Worm (Caenorhabditis elegans): ENCODE data around the gene fbxb-63.

- TF ChIP-seq ces-1 (GFP tag; optimal IDR thresholded peaks at IDR 0.05): no peak
- TF ChIP-seq daf-19 (GFP tag; conservative IDR thresholded peaks at IDR 0.05): no peak
- TF ChIP-seq zag-1 (tag; optimal IDR thresholded peaks at IDR 0.05): no peak
- no peak for TF ChIP-seq ztf-11 (tag; optimal IDR thresholded peaks at IDR 0.05)
- no peak for TF ChIP-seq ceh-20 (GFP tag; IDR thresholded peaks at IDR 0.05)
Observed at ce11 chrV:19259403-19259802, 44.1 kb downstream of the fbxb-63 start.

All from whole organism, L4 larva.